Fruit fly (Drosophila melanogaster) whole organism, prepupa: ENCODE measurements around the gene CG33648.

Source experiments
- Blimp-1 ChIP-seq: fragments of 200-800 bp; sonication (Bioruptor generic); optimal IDR thresholded peaks from 3 replicates; lab custom pipeline; 2017; ENCODE audit warnings: missing biosample characterization, missing genetic modification characterization, mild to moderate bottlenecking, moderate library complexity, missing genetic modification reagents
- CG10669 ChIP-seq: fragments of 200-800 bp; sonication (Bioruptor generic); optimal IDR thresholded peaks from 3 replicates; lab custom pipeline; 2018; ENCODE audit warnings: missing biosample characterization, mild to moderate bottlenecking, missing genetic modification characterization, moderate library complexity
- CG11294 ChIP-seq: fragments of 200-800 bp; sonication (Bioruptor generic); IDR thresholded peaks from 2 replicates; pipeline ENCODE4 v1.3.6; 2022; ENCODE audit warnings: missing biosample characterization, missing genetic modification characterization
- CG11762 ChIP-seq: fragments of 200-800 bp; sonication (Bioruptor generic); optimal IDR thresholded peaks from 3 replicates; lab custom pipeline; 2016; ENCODE audit warnings: missing biosample characterization, missing genetic modification characterization; ENCODE audit not compliant: insufficient read depth
- CG11902 ChIP-seq: fragments of 200-800 bp; sonication (Bioruptor generic); optimal IDR thresholded peaks from 3 replicates; lab custom pipeline; 2016; ENCODE audit warnings: missing biosample characterization, missing genetic modification characterization
- CG3032 ChIP-seq: fragments of 200-800 bp; optimal IDR thresholded peaks from 2 replicates; lab custom pipeline; 2019; ENCODE audit warnings: missing biosample characterization, mild to moderate bottlenecking, missing genetic modification characterization, moderate library complexity
- CG31627 ChIP-seq: fragments of 200-800 bp; sonication (Bioruptor generic); optimal IDR thresholded peaks from 3 replicates; lab custom pipeline; 2016; ENCODE audit warnings: missing biosample characterization, missing genetic modification characterization
- CG32006 ChIP-seq: fragments of 200-800 bp; sonication (Bioruptor generic); optimal IDR thresholded peaks from 3 replicates; lab custom pipeline; 2017; ENCODE audit warnings: missing biosample characterization, mild to moderate bottlenecking, missing genetic modification characterization
- CG34406 ChIP-seq: fragments of 200-800 bp; sonication (Bioruptor generic); optimal IDR thresholded peaks from 3 replicates; lab custom pipeline; 2016; ENCODE audit warnings: missing biosample characterization, missing genetic modification characterization
- CG3919 ChIP-seq: fragments of 200-800 bp; sonication (Bioruptor generic); optimal IDR thresholded peaks from 3 replicates; lab custom pipeline; 2016; ENCODE audit warnings: missing biosample characterization, missing genetic modification characterization
- CG6163 ChIP-seq: fragments of 200-800 bp; sonication (Bioruptor generic); IDR thresholded peaks from 3 replicates; pipeline ENCODE4 v1.3.6; 2022; ENCODE audit warnings: missing biosample characterization, missing genetic modification characterization
- CG6276 ChIP-seq: fragments of 200-800 bp; sonication (Bioruptor generic); optimal IDR thresholded peaks from 2 replicates; lab custom pipeline; 2017; ENCODE audit warnings: missing biosample characterization, mild to moderate bottlenecking, missing genetic modification characterization
- CG6792 ChIP-seq: fragments of 200-800 bp; sonication (Bioruptor generic); optimal IDR thresholded peaks from 3 replicates; lab custom pipeline; 2016; ENCODE audit warnings: missing biosample characterization, missing genetic modification characterization
- CG6854 ChIP-seq: fragments of 200-800 bp; sonication (Bioruptor generic); optimal IDR thresholded peaks from 2 replicates; lab custom pipeline; 2017; ENCODE audit warnings: missing biosample characterization, mild to moderate bottlenecking, missing genetic modification characterization
- CG7368 ChIP-seq: fragments of 200-800 bp; sonication (Bioruptor generic); optimal IDR thresholded peaks from 3 replicates; lab custom pipeline; 2016; ENCODE audit warnings: missing biosample characterization, missing genetic modification characterization
- CG8119 ChIP-seq: fragments of 200-800 bp; sonication (Bioruptor generic); IDR thresholded peaks from 3 replicates; pipeline ENCODE4 v1.3.6; 2022; ENCODE audit warnings: missing biosample characterization, missing genetic modification characterization
- CG8319 ChIP-seq: fragments of 200-800 bp; sonication (Bioruptor generic); optimal IDR thresholded peaks from 3 replicates; lab custom pipeline; 2016; ENCODE audit warnings: missing biosample characterization, missing genetic modification characterization
- CG8632 ChIP-seq: fragments of 200-800 bp; sonication (Bioruptor generic); optimal IDR thresholded peaks from 3 replicates; lab custom pipeline; 2016; ENCODE audit warnings: missing biosample characterization, missing genetic modification characterization
- Eip75B ChIP-seq: fragments of 200-800 bp; sonication (Bioruptor generic); optimal IDR thresholded peaks from 3 replicates; lab custom pipeline; 2016; ENCODE audit warnings: missing biosample characterization, missing genetic modification characterization
- Eip78C ChIP-seq: fragments of 200-800 bp; sonication (Bioruptor generic); peaks from one replicate; lab custom pipeline; 2016; ENCODE audit warnings: missing biosample characterization, missing genetic modification characterization
- Ets21C ChIP-seq: fragments of 200-800 bp; sonication (Bioruptor generic); optimal IDR thresholded peaks from 3 replicates; lab custom pipeline; 2016; ENCODE audit warnings: missing biosample characterization, missing genetic modification characterization
- Ets96B ChIP-seq: fragments of 200-800 bp; optimal IDR thresholded peaks from 2 replicates; lab custom pipeline; 2019; ENCODE audit warnings: missing biosample characterization, mild to moderate bottlenecking, missing genetic modification characterization, moderate library complexity
- Hr38 ChIP-seq: sonication (Bioruptor generic); optimal IDR thresholded peaks from 2 replicates; lab custom pipeline; 2016; ENCODE audit warnings: missing biosample characterization, missing genetic modification characterization
- Hr39 ChIP-seq: fragments of 200-800 bp; sonication (Bioruptor generic); optimal IDR thresholded peaks from 2 replicates; lab custom pipeline; 2016; ENCODE audit warnings: missing biosample characterization, missing genetic modification characterization
- Met ChIP-seq: fragments of 200-800 bp; sonication (Bioruptor generic); optimal IDR thresholded peaks from 3 replicates; lab custom pipeline; 2016; ENCODE audit warnings: missing biosample characterization, missing genetic modification characterization
- OdsH ChIP-seq: fragments of 200-800 bp; sonication (Bioruptor generic); optimal IDR thresholded peaks from 3 replicates; lab custom pipeline; 2016; ENCODE audit warnings: missing biosample characterization, missing genetic modification characterization
- Smox ChIP-seq: fragments of 200-800 bp; sonication (Bioruptor generic); optimal IDR thresholded peaks from 3 replicates; lab custom pipeline; 2016; ENCODE audit warnings: missing biosample characterization, missing genetic modification characterization
- Sox102F ChIP-seq: fragments of 200-800 bp; sonication (Bioruptor generic); optimal IDR thresholded peaks from 2 replicates; lab custom pipeline; 2016; ENCODE audit warnings: missing biosample characterization, mild to moderate bottlenecking, missing genetic modification characterization
- Sox15 ChIP-seq: fragments of 200-800 bp; sonication (Bioruptor generic); optimal IDR thresholded peaks from 3 replicates; lab custom pipeline; 2016; ENCODE audit warnings: missing biosample characterization, missing genetic modification characterization
- achi ChIP-seq: fragments of 200-800 bp; sonication (Bioruptor generic); optimal IDR thresholded peaks from 3 replicates; lab custom pipeline; 2016; ENCODE audit warnings: missing biosample characterization, missing genetic modification characterization
- acj6 ChIP-seq: fragments of 200-800 bp; sonication (Bioruptor generic); optimal IDR thresholded peaks from 3 replicates; lab custom pipeline; 2016; ENCODE audit warnings: missing biosample characterization, missing genetic modification characterization
- cyc ChIP-seq: fragments of 200-800 bp; sonication (Bioruptor generic); optimal IDR thresholded peaks from 3 replicates; lab custom pipeline; 2016; ENCODE audit warnings: missing biosample characterization, missing genetic modification characterization
- dsx ChIP-seq: fragments of 200-800 bp; optimal IDR thresholded peaks from 3 replicates; lab custom pipeline; 2019; ENCODE audit warnings: missing biosample characterization, mild to moderate bottlenecking, missing genetic modification characterization, moderate library complexity; ENCODE audit not compliant: poor library complexity, severe bottlenecking
- eg ChIP-seq: fragments of 200-800 bp; sonication (Bioruptor generic); IDR thresholded peaks from 3 replicates; pipeline ENCODE4 v1.3.6; 2022; ENCODE audit warnings: missing biosample characterization, missing genetic modification characterization
- esn ChIP-seq: fragments of 200-800 bp; sonication (Bioruptor generic); optimal IDR thresholded peaks from 2 replicates; lab custom pipeline; 2016; ENCODE audit warnings: missing biosample characterization, mild to moderate bottlenecking, missing genetic modification characterization, moderate library complexity
- net ChIP-seq: fragments of 200-800 bp; sonication (Bioruptor generic); optimal IDR thresholded peaks from 3 replicates; lab custom pipeline; 2016; ENCODE audit warnings: missing biosample characterization, missing genetic modification characterization
- pdm3 ChIP-seq: fragments of 200-800 bp; sonication (Bioruptor generic); optimal IDR thresholded peaks from 3 replicates; lab custom pipeline; 2016; ENCODE audit warnings: missing biosample characterization, missing genetic modification characterization
- salr ChIP-seq, 2 experiments: fragments of 200-800 bp; sonication (Bioruptor generic); optimal IDR thresholded peaks; 3 replicates each; lab custom pipeline; 2016 to 2018; ENCODE audit warnings: missing biosample characterization in 2 of 2, missing genetic modification characterization in 2 of 2, mild to moderate bottlenecking in 1 of 2
- spab ChIP-seq: fragments of 200-800 bp; sonication (Bioruptor generic); optimal IDR thresholded peaks from 2 replicates; lab custom pipeline; 2017; ENCODE audit warnings: missing biosample characterization, mild to moderate bottlenecking, missing genetic modification characterization, missing genetic modification reagents
- ss ChIP-seq, 2 experiments: fragments of 200-800 bp; sonication (Bioruptor generic); optimal IDR thresholded peaks; 2 replicates in 1 of 2; 3 replicates in 1 of 2; lab custom pipeline; 2017 to 2018; ENCODE audit warnings: mild to moderate bottlenecking in 2 of 2, missing biosample characterization in 2 of 2, missing genetic modification characterization in 2 of 2, moderate library complexity in 1 of 2
- svp ChIP-seq: fragments of 200-800 bp; sonication (Bioruptor generic); peaks from one replicate; lab custom pipeline; 2016; ENCODE audit warnings: missing biosample characterization, missing genetic modification characterization
- topi ChIP-seq: fragments of 200-800 bp; sonication (Bioruptor generic); optimal IDR thresholded peaks from 3 replicates; lab custom pipeline; 2016; ENCODE audit warnings: missing biosample characterization, missing genetic modification characterization

CG33648 gene

dm6 chr2L:14552141-14552748, 28.1 kb downstream of the CG33648 start (continued):
- peak; percentile 92 for TF ChIP-seq Ets96B (tag; lab: Kevin White, UChicago)
- peak; percentile 74 to 85 for TF ChIP-seq salr (GFP tag; optimal IDR thresholded peaks at IDR 0.05; lab: Kevin White, UChicago)
- TF ChIP-seq CG6276 (GFP tag; lab: Kevin White, UChicago) = peak; percentile 64
- TF ChIP-seq CG11294 (GFP tag; lab: Robert Waterston, UW) = peak; percentile 48
- peak; percentile 65 for TF ChIP-seq CG6854 (GFP tag; lab: Kevin White, UChicago)
- peak; percentile 81 for TF ChIP-seq Sox15 (GFP tag; lab: Kevin White, UChicago)
- TF ChIP-seq CG3032 (tag; lab: Kevin White, UChicago) = peak; percentile 92
- TF ChIP-seq Blimp-1 (GFP tag; lab: Kevin White, UChicago) = peak; percentile 81
- peak; percentile 82 for TF ChIP-seq eg (GFP tag; lab: Robert Waterston, UW)
- TF ChIP-seq CG8119 = peak; percentile 78
- peak; percentile 92 for TF ChIP-seq Smox (GFP tag; lab: Kevin White, UChicago)
- TF ChIP-seq Sox102F (GFP tag; lab: Kevin White, UChicago) = peak; percentile 95
- TF ChIP-seq topi (GFP tag; lab: Kevin White, UChicago) = peak; percentile 95
- TF ChIP-seq CG3919 (GFP tag; lab: Kevin White, UChicago) = peak; percentile 95
- peak; percentile 90 for TF ChIP-seq spab (GFP tag; lab: Kevin White, UChicago)
- TF ChIP-seq CG32006 (GFP tag; lab: Kevin White, UChicago) = peak; percentile 74
- peak; percentile 88 for TF ChIP-seq OdsH (GFP tag; lab: Kevin White, UChicago)
- TF ChIP-seq Hr39 (GFP tag; lab: Kevin White, UChicago) = peak; percentile 95
- peak; percentile 88 for TF ChIP-seq CG8632 (GFP tag; lab: Kevin White, UChicago)
- TF ChIP-seq CG11902 (GFP tag; lab: Kevin White, UChicago) = peak; percentile 82
- peak; percentile 80 to 83 for TF ChIP-seq ss (GFP tag; optimal IDR thresholded peaks at IDR 0.05; lab: Kevin White, UChicago)
- TF ChIP-seq CG34406 (GFP tag; lab: Kevin White, UChicago) = peak; percentile 92
- peak; percentile 94 for TF ChIP-seq CG10669
- TF ChIP-seq CG31627 (GFP tag; lab: Kevin White, UChicago) = peak; percentile 93
- TF ChIP-seq CG8319 (GFP tag; lab: Kevin White, UChicago) = peak; percentile 84
- TF ChIP-seq Hr38 (GFP tag; lab: Kevin White, UChicago) = no peak
- TF ChIP-seq dsx = peak; percentile 90
- TF ChIP-seq Eip75B = peak; percentile 81
- peak; percentile 95 for TF ChIP-seq esn (GFP tag; lab: Kevin White, UChicago)
- TF ChIP-seq cyc (GFP tag; lab: Kevin White, UChicago) = peak; percentile 94
- peak; percentile 95 for TF ChIP-seq Met (GFP tag; lab: Kevin White, UChicago)
- peak; percentile 91 for TF ChIP-seq achi (GFP tag; lab: Kevin White, UChicago)
- peak; percentile 91 for TF ChIP-seq acj6 (GFP tag; lab: Kevin White, UChicago)

- TF ChIP-seq ss (GFP tag; optimal IDR thresholded peaks at IDR 0.05; lab: Kevin White, UChicago) (peak in 1 of 2 experiments; percentile 41), CG11294 (GFP tag; lab: Robert Waterston, UW) (peak; percentile 11; the same call in 1 of the 2 replicates), CG32006 (GFP tag; lab: Kevin White, UChicago) (no peak), CG6163 (GFP tag; lab: Robert Waterston, UW) (peak; percentile 42; the same call in 1 of the 3 replicates), Blimp-1 (GFP tag; lab: Kevin White, UChicago) (no peak), Sox102F (GFP tag; lab: Kevin White, UChicago) (peak; percentile 19), eg (GFP tag; lab: Robert Waterston, UW) (0 out of 3 replicates have a peak, but pooled peaks have one; percentile 23)
- TF ChIP-seq, all 60 proteins: peak for 5
These were observed 28.7 kb downstream of the CG33648 start for dm6 chr2L:14552819-14553218.

dm6 chr2L:14553868-14554591, 29.9 kb downstream of the CG33648 start:
- TF ChIP-seq CG11762 (GFP tag; lab: Kevin White, UChicago) (peak; percentile 73), Hr39 (GFP tag; lab: Kevin White, UChicago) (peak; percentile 93), Ets21C (GFP tag; lab: Kevin White, UChicago) (peak; percentile 81), CG8119 (no peak), CG34406 (GFP tag; lab: Kevin White, UChicago) (peak; percentile 78), net (GFP tag; lab: Kevin White, UChicago) (peak; percentile 53), pdm3 (GFP tag; lab: Kevin White, UChicago) (peak; percentile 66), CG6854 (GFP tag; lab: Kevin White, UChicago) (peak; percentile 76), Eip78C (peak; percentile 97), CG11294 (GFP tag; lab: Robert Waterston, UW) (no peak), dsx (peak; percentile 86), CG11902 (GFP tag; lab: Kevin White, UChicago) (peak; percentile 79), CG6792 (peak; percentile 81), CG8319 (GFP tag; lab: Kevin White, UChicago) (peak; percentile 84), CG7368 (peak; percentile 80), CG3032 (tag; lab: Kevin White, UChicago) (peak; percentile 89), svp (GFP tag; lab: Kevin White, UChicago) (peak; percentile 96), cyc (GFP tag; lab: Kevin White, UChicago) (peak; percentile 90), topi (GFP tag; lab: Kevin White, UChicago) (peak; percentile 92), Sox15 (GFP tag; lab: Kevin White, UChicago) (peak; percentile 73)
